Worm (Caenorhabditis elegans): Measurements from ENCODE around the gene T13H5.8.

Gene T13H5.8

ce11 chrII:8569038-8569977, 51.0 kb downstream of the T13H5.8 start, which contains the start of the genes col-38 and rpl-5 (continued):
- TF ChIP-seq sdz-38 (tag; optimal IDR thresholded peaks at IDR 0.05) (no peak), zfh-2 (GFP tag; conservative IDR thresholded peaks at IDR 0.05) (no peak), F49E8.2 (tag; optimal IDR thresholded peaks at IDR 0.05; ENCODE audit: insufficient read depth) (peak; percentile 68), egrh-3 (GFP tag; IDR thresholded peaks at IDR 0.05) (no peak), dpff-1 (tag; optimal IDR thresholded peaks at IDR 0.05) (no peak), nhr-120 (GFP tag; IDR thresholded peaks at IDR 0.05) (no peak), attf-5 (GFP tag; optimal IDR thresholded peaks at IDR 0.05) (peak; percentile 94), rpc-1 (optimal IDR thresholded peaks at IDR 0.05) (no peak), rpc-1 (tag; optimal IDR thresholded peaks at IDR 0.05) (no peak), hsf-1 (GFP tag; IDR thresholded peaks at IDR 0.05) (peak; percentile 36; the same call in 1 of the 2 replicates), nhr-27 (tag; optimal IDR thresholded peaks at IDR 0.05) (no peak), mes-4 (tag; optimal IDR thresholded peaks at IDR 0.05) (no peak), chd-7 (tag; optimal IDR thresholded peaks at IDR 0.05) (no peak), mxl-1 (tag; optimal IDR thresholded peaks at IDR 0.05) (no peak), ccch-3 (GFP tag; optimal IDR thresholded peaks at IDR 0.05) (no peak), ztf-18 (tag; optimal IDR thresholded peaks at IDR 0.05) (peak; percentile 43), Y79H2A.3 (GFP tag; conservative IDR thresholded peaks at IDR 0.05) (no peak), hmg-1.2 (GFP tag; IDR thresholded peaks at IDR 0.05) (peak; percentile 62), let-607 (tag; optimal IDR thresholded peaks at IDR 0.05) (peak; percentile 69 to 83), ceh-27 (GFP tag; optimal IDR thresholded peaks at IDR 0.05) (peak; percentile 83), lag-1 (GFP tag; IDR thresholded peaks at IDR 0.05) (no peak), fkh-3 (tag; optimal IDR thresholded peaks at IDR 0.05) (no peak), hlh-12 (tag; optimal IDR thresholded peaks at IDR 0.05) (no peak), nfyb-1 (GFP tag; IDR thresholded peaks at IDR 0.05) (0 out of 2 replicates have a peak, but pooled peaks have one; percentile 59), akir-1 (GFP tag; optimal IDR thresholded peaks at IDR 0.05) (no peak), K11D2.4 (GFP tag; IDR thresholded peaks at IDR 0.05) (no peak), ztf-6 (GFP tag; IDR thresholded peaks at IDR 0.05) (no peak), F57A8.1 (GFP tag; optimal IDR thresholded peaks at IDR 0.05) (no peak), F22D6.2 (tag; optimal IDR thresholded peaks at IDR 0.05) (no peak), Y53F4B.3 (GFP tag; IDR thresholded peaks at IDR 0.05) (no peak), madf-10 (tag; optimal IDR thresholded peaks at IDR 0.05) (peak; percentile 30), somi-1 (GFP tag; optimal IDR thresholded peaks at IDR 0.05) (no peak), T07F8.4 (tag; optimal IDR thresholded peaks at IDR 0.05) (no peak), ama-1 (optimal IDR thresholded peaks at IDR 0.05) (no peak), ama-1 (GFP tag; optimal IDR thresholded peaks at IDR 0.05) (peak in 1 of 2 experiments; percentile 26), Y56A3A.18 (GFP tag; IDR thresholded peaks at IDR 0.05) (no peak), lir-1 (GFP tag; conservative IDR thresholded peaks at IDR 0.05) (no peak), efl-1 (GFP tag; optimal IDR thresholded peaks at IDR 0.05) (peak; percentile 88), gei-17 (GFP tag; optimal IDR thresholded peaks at IDR 0.05) (no peak), snpc-3.4 (tag; optimal IDR thresholded peaks at IDR 0.05) (peak; percentile 79), sptf-2 (GFP tag; optimal IDR thresholded peaks at IDR 0.05) (no peak), F33H1.4 (GFP tag; IDR thresholded peaks at IDR 0.05) (peak; percentile 79), Y67H2A.10 (GFP tag; conservative IDR thresholded peaks at IDR 0.05) (no peak), hlh-26 (GFP tag; conservative IDR thresholded peaks at IDR 0.05) (no peak), snpc-4 (GFP tag; optimal IDR thresholded peaks at IDR 0.05) (peak; percentile 37), snpc-4 (tag; optimal IDR thresholded peaks at IDR 0.05) (peak; percentile 36 to 75 (median 56)), bed-1 (GFP tag; IDR thresholded peaks at IDR 0.05) (no peak), xnd-1 (tag; optimal IDR thresholded peaks at IDR 0.05) (peak; percentile 43)

All from whole organism, young adult.